Worm (Caenorhabditis elegans): ENCODE data around the gene C56A3.6.
A peak's percentile ranks its signal among the peaks of the same experiment; 100 is the strongest.

The C56A3.6 gene

DNA sequence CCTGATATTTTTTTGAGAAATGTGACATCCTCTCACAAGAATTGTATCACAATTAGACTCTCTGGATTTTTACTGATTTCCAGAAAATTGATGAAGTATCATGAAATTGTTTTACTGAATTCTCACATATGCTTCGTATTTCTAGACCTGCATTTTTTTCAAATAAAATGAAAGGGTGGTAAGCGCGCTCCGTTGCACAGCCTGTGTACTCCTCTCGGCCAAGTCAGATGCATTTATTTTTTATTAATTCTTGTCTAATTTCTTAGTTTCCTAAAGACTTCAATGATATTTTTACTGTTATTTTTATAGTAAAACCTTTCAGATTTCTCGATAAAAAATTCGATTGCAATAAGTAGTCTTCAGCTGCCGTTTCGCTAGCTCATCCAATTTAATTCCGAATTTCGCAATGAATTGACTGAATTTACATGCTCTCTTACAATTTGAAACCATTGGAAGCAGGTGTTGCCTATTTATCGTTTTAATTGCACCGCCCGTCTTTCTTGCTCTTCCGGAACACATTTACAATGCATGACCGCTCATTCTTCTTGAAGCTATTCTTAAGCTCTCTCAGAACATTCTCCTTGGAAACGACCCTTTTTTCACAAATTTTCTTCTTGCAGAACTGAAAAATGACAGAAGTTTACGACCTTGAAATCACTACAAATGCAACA is 35.4 kb upstream of the C56A3.6 start, which contains the start of gene tbcb-1:
Gene tbcb-1, plus strand, starts transcription at position 621 of the 671 bp plus-strand sequence.
- TF ChIP-seq pat-9 (tag; optimal IDR thresholded peaks at IDR 0.05) (no peak), K02D7.2 (tag; optimal IDR thresholded peaks at IDR 0.05) (no peak), C08G9.2 (tag; optimal IDR thresholded peaks at IDR 0.05) (no peak), sox-2 (GFP tag; IDR thresholded peaks at IDR 0.05) (no peak), unc-86 (tag; optimal IDR thresholded peaks at IDR 0.05) (no peak), dve-1 (tag; optimal IDR thresholded peaks at IDR 0.05) (no peak), ahr-1 (tag; optimal IDR thresholded peaks at IDR 0.05) (no peak), ets-4 (tag; optimal IDR thresholded peaks at IDR 0.05) (no peak), unc-55 (GFP tag; optimal IDR thresholded peaks at IDR 0.05) (no peak), pha-2 (tag; optimal IDR thresholded peaks at IDR 0.05) (no peak), hlh-6 (tag; optimal IDR thresholded peaks at IDR 0.05) (no peak), npax-4 (tag; optimal IDR thresholded peaks at IDR 0.05) (no peak)

DNA sequence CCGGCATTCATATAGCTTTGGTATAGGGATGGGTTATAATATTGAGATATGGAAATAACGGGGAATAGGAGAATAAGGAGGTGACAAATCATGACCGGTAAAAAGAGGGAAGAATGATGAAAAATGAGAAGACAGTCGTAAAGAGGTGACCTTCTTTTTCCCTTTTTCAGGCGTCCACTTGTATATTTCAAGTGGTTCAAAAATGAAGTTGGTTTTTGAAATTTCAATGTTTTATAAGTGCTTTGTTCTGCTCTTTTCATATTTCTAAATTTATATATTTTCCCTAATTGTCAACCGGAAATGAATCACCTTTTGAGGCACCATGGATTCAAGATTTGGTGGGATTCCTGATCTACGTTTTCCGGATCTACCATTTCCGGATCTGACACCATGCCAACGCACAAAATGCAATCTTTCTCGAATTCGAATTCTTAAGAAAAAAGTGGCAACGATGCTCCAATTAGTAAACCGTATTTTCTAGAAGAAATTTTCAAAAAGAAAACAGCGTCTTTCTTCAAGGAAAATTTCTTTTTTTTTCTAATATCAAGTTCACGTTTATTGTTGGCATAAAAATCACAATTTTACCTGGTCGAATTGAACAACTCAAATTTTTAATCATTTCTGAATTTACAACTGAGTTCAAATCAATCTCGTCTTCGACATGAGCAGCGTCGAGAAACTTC is 33.4 kb upstream of the C56A3.6 start, which contains the start of the genes F53F4.2 and F53F4.18:
Gene F53F4.2, minus strand, starts transcription at position 101 of the 683 bp plus-strand sequence.
Gene F53F4.18, plus strand, starts transcription at position 633 of the 683 bp plus-strand sequence.
- TF ChIP-seq ceh-24 (tag; optimal IDR thresholded peaks at IDR 0.05), result no peak
- TF ChIP-seq dmd-4 (tag; optimal IDR thresholded peaks at IDR 0.05; ENCODE audit: borderline replicate concordance), result no peak
- no peak for TF ChIP-seq ceh-22 (tag; optimal IDR thresholded peaks at IDR 0.05)
- TF ChIP-seq dve-1 (tag; optimal IDR thresholded peaks at IDR 0.05), result no peak
- no peak for TF ChIP-seq ama-1 (optimal IDR thresholded peaks at IDR 0.05)
- TF ChIP-seq fkh-6 (tag; optimal IDR thresholded peaks at IDR 0.05), result no peak
- TF ChIP-seq ets-4 (tag; optimal IDR thresholded peaks at IDR 0.05), result no peak
- TF ChIP-seq pat-9 (tag; optimal IDR thresholded peaks at IDR 0.05), result no peak
- no peak for TF ChIP-seq madf-2 (tag; optimal IDR thresholded peaks at IDR 0.05)
- no peak for TF ChIP-seq ttx-3 (tag; optimal IDR thresholded peaks at IDR 0.05)
- no peak for TF ChIP-seq sox-4 (tag; optimal IDR thresholded peaks at IDR 0.05)
- TF ChIP-seq ref-2 (tag; optimal IDR thresholded peaks at IDR 0.05), result no peak

DNA sequence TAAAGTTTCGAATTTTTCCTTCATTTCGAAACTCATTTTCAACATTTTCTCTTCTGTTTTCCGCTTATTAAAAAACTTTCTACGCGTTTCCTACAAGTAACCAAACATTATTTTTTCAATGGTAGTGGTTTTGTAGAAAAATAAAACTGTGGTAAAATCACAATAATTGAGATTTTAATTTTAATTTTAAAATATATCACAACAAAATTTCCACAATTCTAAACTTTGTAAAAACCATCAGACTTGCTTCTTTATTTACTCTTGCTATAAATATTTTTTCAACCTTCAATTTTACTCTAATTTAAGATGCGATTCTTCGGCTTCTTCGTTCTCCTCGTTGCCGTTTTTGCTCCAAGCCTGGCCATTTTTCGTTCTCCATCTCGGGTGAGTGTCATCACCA is 31.7 kb upstream of the C56A3.6 start, which contains the start of gene F53F4.17:
Gene F53F4.17, plus strand, starts transcription at position 301 of the 400 bp plus-strand sequence.
- TF ChIP-seq nfya-1 (tag; optimal IDR thresholded peaks at IDR 0.05), result no peak
- no peak for TF ChIP-seq ceh-34 (tag; optimal IDR thresholded peaks at IDR 0.05)
- TF ChIP-seq hlh-15 (tag; optimal IDR thresholded peaks at IDR 0.05), result no peak
- TF ChIP-seq pqm-1 (tag; optimal IDR thresholded peaks at IDR 0.05), result no peak

DNA sequence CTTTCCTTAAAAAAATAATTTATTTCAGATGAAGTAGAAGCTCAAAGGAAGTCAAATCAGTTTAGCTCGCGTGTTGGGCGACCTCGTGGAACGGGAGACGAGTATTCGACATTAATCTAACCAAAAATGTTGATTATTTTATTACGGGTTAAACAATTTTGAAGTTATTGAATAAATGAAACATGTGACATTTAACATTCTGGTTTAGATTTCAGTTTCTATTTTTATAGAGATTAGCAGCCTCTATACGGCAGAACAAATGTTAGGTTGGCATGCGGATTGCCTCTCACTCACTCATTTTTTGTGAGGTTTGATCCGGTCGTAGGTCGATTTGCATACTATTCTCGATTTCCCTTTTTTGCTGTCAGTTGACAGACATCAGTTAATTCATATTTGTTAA is 28.3 kb upstream of the C56A3.6 start, which contains the start of gene F53F4.1:
Gene F53F4.1, plus strand, starts transcription at position 301 of the 400 bp plus-strand sequence.
- TF ChIP-seq ceh-24 (tag; optimal IDR thresholded peaks at IDR 0.05) (no peak), unc-3 (GFP tag; conservative IDR thresholded peaks at IDR 0.05) (no peak), unc-3 (tag; optimal IDR thresholded peaks at IDR 0.05) (no peak), ceh-2 (tag; optimal IDR thresholded peaks at IDR 0.05) (no peak), che-1 (tag; optimal IDR thresholded peaks at IDR 0.05) (no peak), ceh-31 (tag; optimal IDR thresholded peaks at IDR 0.05) (no peak)

DNA sequence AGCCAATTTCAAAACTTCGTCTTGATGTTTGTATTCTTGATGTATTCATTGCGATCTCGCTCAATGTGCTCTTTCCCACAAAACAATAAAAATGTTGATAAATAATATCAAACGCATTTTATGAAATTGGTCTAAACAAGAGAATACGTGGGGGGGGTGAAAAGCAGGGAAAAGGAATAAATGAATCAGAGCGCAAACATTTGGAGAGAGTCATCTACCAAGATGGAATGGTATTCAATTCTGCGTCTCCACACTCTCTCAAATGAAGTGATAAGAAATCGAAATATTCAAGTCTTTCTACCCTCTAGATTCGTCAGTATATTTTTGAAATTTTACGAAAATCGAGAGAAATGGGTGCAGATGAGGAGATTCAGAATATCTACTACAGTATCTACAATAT is 24.5 kb upstream of the C56A3.6 start, which contains the start of gene C50B8.5:
Gene C50B8.5, plus strand, starts transcription at position 273 of the 400 bp plus-strand sequence.
- TF ChIP-seq tbx-2 (tag; optimal IDR thresholded peaks at IDR 0.05) (no peak), dve-1 (tag; optimal IDR thresholded peaks at IDR 0.05) (peak; percentile 4), ceh-34 (tag; optimal IDR thresholded peaks at IDR 0.05) (no peak), pha-2 (tag; optimal IDR thresholded peaks at IDR 0.05) (no peak), eyg-1 (tag; optimal IDR thresholded peaks at IDR 0.05) (no peak)

Data from whole organism, late embryonic.